Worm (Caenorhabditis elegans): ENCODE data around the gene srlf-2.

DNA sequence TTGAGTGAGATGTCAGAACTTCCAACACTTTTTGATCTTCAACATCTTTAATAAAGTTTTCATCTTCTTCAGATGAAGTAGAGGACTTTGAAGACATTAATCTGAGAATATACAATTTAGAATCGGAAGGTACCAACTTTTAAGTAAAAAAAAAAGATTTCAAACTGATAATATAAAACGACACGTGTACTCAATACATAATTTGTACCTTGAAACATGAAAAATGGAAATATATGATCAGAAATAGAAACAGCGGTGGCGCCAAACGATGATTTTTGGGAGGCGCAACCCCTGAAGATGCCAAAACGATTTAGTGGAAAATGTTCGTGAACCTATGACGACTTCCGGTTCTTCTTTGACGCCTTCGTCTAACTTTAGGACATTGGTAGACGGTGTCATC, 17.5 kb upstream of the srlf-2 start, which contains the start of gene oat-1:
- TF ChIP-seq Y116A8C.19 (tag; optimal IDR thresholded peaks at IDR 0.05; ENCODE audit: borderline replicate concordance) (no peak), zip-4 (GFP tag; optimal IDR thresholded peaks at IDR 0.05) (no peak), dsc-1 (tag; optimal IDR thresholded peaks at IDR 0.05) (no peak), nhr-20 (tag; optimal IDR thresholded peaks at IDR 0.05) (no peak), ces-1 (GFP tag; optimal IDR thresholded peaks at IDR 0.05) (no peak), nhr-19 (GFP tag; conservative IDR thresholded peaks at IDR 0.05) (no peak), blmp-1 (tag; optimal IDR thresholded peaks at IDR 0.05) (no peak), nhr-11 (tag; optimal IDR thresholded peaks at IDR 0.05) (no peak)

Data from whole organism, L1 larva.